Fruit fly (Drosophila melanogaster) whole organism, embryonic: ENCODE measurements around the gene mRpS18B.

ENCODE experiments used
- Aef1 ChIP-seq: fragments of 200-800 bp; sonication (Bioruptor generic); IDR thresholded peaks from 3 replicates; pipeline ENCODE4 v1.3.6; 2022; ENCODE audit warnings: missing biosample characterization, missing genetic modification characterization
- B-H2 ChIP-seq: fragments of 200-800 bp; sonication (Bioruptor generic); optimal IDR thresholded peaks from 2 replicates; lab custom pipeline; 2018; ENCODE audit warnings: missing biosample characterization, mild to moderate bottlenecking, missing genetic modification characterization
- Bteb2 ChIP-seq: fragments of 200-800 bp; sonication (Bioruptor generic); optimal IDR thresholded peaks from 2 replicates; lab custom pipeline; 2016; ENCODE audit warnings: missing biosample characterization, missing genetic modification characterization
- CG11560 ChIP-seq: fragments of 200-800 bp; sonication (Bioruptor generic); IDR thresholded peaks from 3 replicates; pipeline ENCODE4 v1.3.6; 2022; ENCODE audit warnings: missing biosample characterization, missing genetic modification characterization
- CG11723 ChIP-seq: fragments of 200-800 bp; sonication (Bioruptor generic); optimal IDR thresholded peaks from 2 replicates; lab custom pipeline; 2017; ENCODE audit warnings: missing biosample characterization, mild to moderate bottlenecking, missing genetic modification characterization
- CG12236 ChIP-seq: fragments of 200-800 bp; sonication (Bioruptor generic); optimal IDR thresholded peaks from 2 replicates; lab custom pipeline; 2016; ENCODE audit warnings: missing biosample characterization, missing genetic modification characterization
- CG12299 ChIP-seq: fragments of 200-800 bp; sonication (Bioruptor generic); optimal IDR thresholded peaks from 2 replicates; lab custom pipeline; 2018; ENCODE audit warnings: missing biosample characterization, mild to moderate bottlenecking, missing genetic modification characterization
- CG12744 ChIP-seq: fragments of 200-800 bp; sonication (Bioruptor generic); optimal IDR thresholded peaks from 2 replicates; lab custom pipeline; 2016; ENCODE audit warnings: missing biosample characterization, missing genetic modification characterization
- CG15073 ChIP-seq: fragments of 200-800 bp; sonication (Bioruptor generic); optimal IDR thresholded peaks from 2 replicates; lab custom pipeline; 2016; ENCODE audit warnings: missing biosample characterization, missing genetic modification characterization
- CG17186 ChIP-seq: fragments of 200-800 bp; sonication (Bioruptor generic); optimal IDR thresholded peaks from 3 replicates; lab custom pipeline; 2017; ENCODE audit warnings: missing biosample characterization, missing genetic modification reagents, missing genetic modification characterization
- CG17328 ChIP-seq: fragments of 200-800 bp; sonication (Bioruptor generic); IDR thresholded peaks from 2 replicates; pipeline ENCODE4 v1.3.6; 2022; ENCODE audit warnings: missing biosample characterization, missing genetic modification characterization
- CG17568 ChIP-seq: fragments of 200-800 bp; sonication (Bioruptor generic); optimal IDR thresholded peaks from 2 replicates; lab custom pipeline; 2018; ENCODE audit warnings: missing biosample characterization, mild to moderate bottlenecking, missing genetic modification characterization, moderate library complexity
- CG18764 ChIP-seq: fragments of 200-800 bp; sonication (Bioruptor generic); optimal IDR thresholded peaks from 3 replicates; lab custom pipeline; 2016; ENCODE audit warnings: missing biosample characterization, missing genetic modification characterization
- CG2889 ChIP-seq: fragments of 200-800 bp; sonication (Bioruptor generic); IDR thresholded peaks from 3 replicates; pipeline ENCODE4 v1.3.6; 2022; ENCODE audit warnings: missing biosample characterization, missing genetic modification characterization
- CG3065 ChIP-seq: fragments of 200-800 bp; sonication (Bioruptor generic); optimal IDR thresholded peaks from 2 replicates; lab custom pipeline; 2016; ENCODE audit warnings: missing biosample characterization, missing genetic modification characterization
- CG31224 ChIP-seq: fragments of 200-800 bp; sonication (Bioruptor generic); IDR thresholded peaks from 2 replicates; pipeline ENCODE4 v1.3.6; 2022; ENCODE audit warnings: missing biosample characterization, missing genetic modification characterization
- CG31388 ChIP-seq: fragments of 200-800 bp; sonication (Bioruptor generic); optimal IDR thresholded peaks from 2 replicates; lab custom pipeline; 2016; ENCODE audit warnings: missing biosample characterization, missing genetic modification characterization
- CG33213 ChIP-seq: fragments of 200-800 bp; sonication (Bioruptor generic); optimal IDR thresholded peaks from 3 replicates; lab custom pipeline; 2016; ENCODE audit warnings: missing biosample characterization, missing genetic modification characterization
- CG3726 ChIP-seq: fragments of 200-800 bp; sonication (Bioruptor generic); IDR thresholded peaks from 3 replicates; pipeline ENCODE4, ENCODE4 v1.3.6; 2022; ENCODE audit warnings: missing biosample characterization, missing genetic modification characterization
- CG4328 ChIP-seq: fragments of 200-800 bp; sonication (Bioruptor generic); optimal IDR thresholded peaks from 3 replicates; lab custom pipeline; 2017; ENCODE audit warnings: missing biosample characterization, missing genetic modification reagents, missing genetic modification characterization
- CG4424 ChIP-seq: fragments of 200-800 bp; sonication (Bioruptor generic); optimal IDR thresholded peaks from 3 replicates; lab custom pipeline; 2016; ENCODE audit warnings: missing biosample characterization, missing genetic modification characterization
- CG4820 ChIP-seq: fragments of 200-800 bp; sonication (Bioruptor generic); optimal IDR thresholded peaks from 3 replicates; lab custom pipeline; 2016; ENCODE audit warnings: missing biosample characterization, missing genetic modification characterization
- CG6254 ChIP-seq: fragments of 200-800 bp; sonication (Bioruptor generic); optimal IDR thresholded peaks from 3 replicates; lab custom pipeline; 2017; ENCODE audit warnings: mild to moderate bottlenecking, missing biosample characterization, missing genetic modification reagents, missing genetic modification characterization
- CG8478 ChIP-seq: fragments of >200 bp; optimal IDR thresholded peaks from 2 replicates; lab custom pipeline; 2018
- CG9609 ChIP-seq: fragments of 200-800 bp; sonication (Bioruptor generic); optimal IDR thresholded peaks from 3 replicates; lab custom pipeline; 2016; ENCODE audit warnings: missing biosample characterization, missing genetic modification characterization
- Camta ChIP-seq: fragments of 200-800 bp; sonication (Bioruptor generic); optimal IDR thresholded peaks from 2 replicates; lab custom pipeline; 2016; ENCODE audit warnings: missing biosample characterization, missing genetic modification characterization
- CoRest ChIP-seq: fragments of 200-800 bp; sonication (Bioruptor generic); optimal IDR thresholded peaks from 3 replicates; lab custom pipeline; 2018; ENCODE audit warnings: missing biosample characterization, mild to moderate bottlenecking, missing genetic modification characterization, moderate library complexity
- Dip2 ChIP-seq: fragments of 200-800 bp; sonication (Bioruptor generic); IDR thresholded peaks from 2 replicates; pipeline ENCODE4 v1.3.6; 2022; ENCODE audit warnings: missing biosample characterization, missing genetic modification characterization
- E2f2 ChIP-seq: fragments of 200-800 bp; sonication (Bioruptor generic); IDR thresholded peaks from 2 replicates; pipeline ENCODE4 v1.3.6; 2022; ENCODE audit warnings: missing biosample characterization, missing genetic modification characterization
- Fer3 ChIP-seq: fragments of 200-800 bp; sonication (Bioruptor generic); optimal IDR thresholded peaks from 2 replicates; lab custom pipeline; 2018; ENCODE audit warnings: missing biosample characterization, mild to moderate bottlenecking, missing genetic modification characterization, moderate library complexity
- Lhr ChIP-seq: fragments of 200-800 bp; sonication (Bioruptor generic); optimal IDR thresholded peaks from 3 replicates; lab custom pipeline; 2017; ENCODE audit warnings: mild to moderate bottlenecking, missing biosample characterization, missing genetic modification reagents, missing genetic modification characterization
- Med ChIP-seq: fragments of 200-800 bp; sonication (Bioruptor generic); peaks from one replicate; lab custom pipeline; 2016; ENCODE audit warnings: missing biosample characterization, missing genetic modification characterization, mild to moderate bottlenecking, inconsistent platforms, moderate library complexity
- Poxn ChIP-seq: fragments of 200-800 bp; sonication (Bioruptor generic); IDR thresholded peaks from 2 replicates; pipeline ENCODE4 v1.3.6; 2022; ENCODE audit warnings: missing biosample characterization, missing genetic modification characterization
- Sry-δ ChIP-seq: fragments of 200-800 bp; sonication (Bioruptor generic); optimal IDR thresholded peaks from 2 replicates; lab custom pipeline; 2016; ENCODE audit warnings: missing biosample characterization, missing genetic modification characterization
- Usf ChIP-seq: fragments of 200-800 bp; sonication (Bioruptor generic); optimal IDR thresholded peaks from 2 replicates; lab custom pipeline; 2017; ENCODE audit warnings: missing genotype, missing biosample characterization, missing genetic modification characterization
- abd-A ChIP-seq: fragments of 200-800 bp; sonication (Bioruptor generic); optimal IDR thresholded peaks from 3 replicates; lab custom pipeline; 2019; ENCODE audit warnings: missing biosample characterization, mild to moderate bottlenecking, missing genetic modification characterization, moderate library complexity
- btn ChIP-seq: fragments of 200-800 bp; sonication (Bioruptor generic); optimal IDR thresholded peaks from 2 replicates; lab custom pipeline; 2016; ENCODE audit warnings: missing biosample characterization, missing genetic modification characterization
- chif ChIP-seq, 2 experiments: fragments of 200-800 bp; sonication (Bioruptor generic); optimal IDR thresholded peaks; 3 replicates each; lab custom pipeline; 2016; ENCODE audit warnings: missing biosample characterization in 2 of 2, missing genetic modification characterization in 2 of 2
- dm ChIP-seq: fragments of 200-800 bp; sonication (Bioruptor generic); optimal IDR thresholded peaks from 3 replicates; lab custom pipeline; 2016; ENCODE audit warnings: missing biosample characterization, missing genetic modification characterization
- fd3F ChIP-seq: fragments of 200-800 bp; sonication (Bioruptor generic); optimal IDR thresholded peaks from 2 replicates; lab custom pipeline; 2018; ENCODE audit warnings: missing biosample characterization, mild to moderate bottlenecking, missing genetic modification characterization, moderate library complexity
- fru ChIP-seq: fragments of >200 bp; optimal IDR thresholded peaks from 2 replicates; lab custom pipeline; 2017
- inv ChIP-seq: fragments of 200-800 bp; sonication (Bioruptor generic); IDR thresholded peaks from 2 replicates; pipeline ENCODE4 v1.3.6; 2022; ENCODE audit warnings: missing biosample characterization, missing genetic modification characterization; ENCODE audit not compliant: partially characterized antibody
- kni ChIP-seq: fragments of 200-800 bp; sonication (Bioruptor generic); optimal IDR thresholded peaks from 3 replicates; lab custom pipeline; 2017; ENCODE audit warnings: mild to moderate bottlenecking, missing biosample characterization, missing genetic modification reagents, missing genetic modification characterization
- nmo ChIP-seq: fragments of 200-800 bp; sonication (Bioruptor generic); optimal IDR thresholded peaks from 2 replicates; lab custom pipeline; 2018; ENCODE audit warnings: missing biosample characterization, mild to moderate bottlenecking, missing genetic modification characterization, moderate library complexity
- pan ChIP-seq, 4 experiments: fragments of >200 bp in 3 of 4; fragments of 200-800 bp in 1 of 4; sonication (Bioruptor generic) in 1 of 4; optimal IDR thresholded peaks in 3 of 4; IDR thresholded peaks in 1 of 4; 2 replicates each; pipeline versions ENCODE4 v1.3.6 to Lab custom; 2017 to 2022; ENCODE audit warnings: missing biosample characterization in 2 of 4, missing genetic modification characterization in 2 of 4, mixed read lengths in 1 of 4
- pb ChIP-seq: fragments of 200-800 bp; sonication (Bioruptor generic); optimal IDR thresholded peaks from 3 replicates; lab custom pipeline; 2016; ENCODE audit warnings: missing biosample characterization, missing genetic modification characterization
- pzg ChIP-seq: fragments of 200-800 bp; sonication (Bioruptor generic); optimal IDR thresholded peaks from 3 replicates; lab custom pipeline; 2018; ENCODE audit warnings: missing biosample characterization, mild to moderate bottlenecking, missing genetic modification characterization, moderate library complexity
- sc ChIP-seq, 3 experiments: fragments of >200 bp in 2 of 3; fragments of 200-800 bp in 1 of 3; sonication (Bioruptor generic) in 1 of 3; optimal IDR thresholded peaks; 2 replicates in 2 of 3; 3 replicates in 1 of 3; lab custom pipeline; 2017; ENCODE audit warnings: mild to moderate bottlenecking in 1 of 3, missing biosample characterization in 1 of 3, missing genetic modification characterization in 1 of 3, missing genetic modification reagents in 1 of 3
- sna ChIP-seq: fragments of 200-800 bp; sonication (Bioruptor generic); IDR thresholded peaks from 2 replicates; pipeline ENCODE4 v1.3.6; 2022; ENCODE audit warnings: missing biosample characterization, missing genetic modification characterization; ENCODE audit not compliant: partially characterized antibody
- zfh2 ChIP-seq: fragments of 200-800 bp; sonication (Bioruptor generic); optimal IDR thresholded peaks from 2 replicates; lab custom pipeline; 2016; ENCODE audit warnings: missing biosample characterization, missing genetic modification characterization

mRpS18B gene

dm6 chr2L:20061018-20061657 lies 35.9 kb downstream of the mRpS18B start, which contains the start of the genes barr and lok (continued):
- TF ChIP-seq Sry-δ (GFP tag; lab: Kevin White, UChicago): peak; percentile 22
- no peak for TF ChIP-seq sc (optimal IDR thresholded peaks at IDR 0.05; lab: Kevin White, UChicago)
- TF ChIP-seq sc (GFP tag; optimal IDR thresholded peaks at IDR 0.05; lab: Kevin White, UChicago): peak; percentile 23
- TF ChIP-seq CG18764: no peak
- peak; percentile 23 for TF ChIP-seq CG11723 (GFP tag; lab: Kevin White, UChicago)
- no peak for TF ChIP-seq sna (GFP tag; lab: Robert Waterston, UW)
- no peak for TF ChIP-seq dm (GFP tag; lab: Kevin White, UChicago)
- peak; percentile 51 for TF ChIP-seq Aef1
- no peak for TF ChIP-seq CG17568
- peak; percentile 22 for TF ChIP-seq Fer3 (tag; lab: Kevin White, UChicago)
- TF ChIP-seq CG33213 (GFP tag; lab: Kevin White, UChicago): peak; percentile 10
- TF ChIP-seq CG12744 (GFP tag; lab: Kevin White, UChicago): peak; percentile 1
- peak; percentile 12 for TF ChIP-seq CG31388 (GFP tag; lab: Kevin White, UChicago)
- peak; percentile 58 for TF ChIP-seq CG4424
- peak; percentile 10 to 65 for TF ChIP-seq chif (GFP tag; optimal IDR thresholded peaks at IDR 0.05; lab: Kevin White, UChicago)
- peak; percentile 76 for TF ChIP-seq nmo (GFP tag; lab: Kevin White, UChicago)
- TF ChIP-seq CG17186 (GFP tag; lab: Kevin White, UChicago): no peak
- no peak for TF ChIP-seq fru (lab: Kevin White, UChicago)
- TF ChIP-seq Usf (GFP tag; lab: Kevin White, UChicago): peak; percentile 20
- TF ChIP-seq CG6254 (GFP tag; lab: Kevin White, UChicago): no peak
- TF ChIP-seq abd-A (tag; lab: Kevin White, UChicago): no peak
- TF ChIP-seq E2f2 (GFP tag; lab: Robert Waterston, UW): peak; percentile 49
- TF ChIP-seq CG8478: no peak
- TF ChIP-seq CoRest: peak; percentile 83
- no peak for TF ChIP-seq inv
- TF ChIP-seq CG15073 (GFP tag; lab: Kevin White, UChicago): no peak
- TF ChIP-seq Med (GFP tag; lab: Kevin White, UChicago): peak; percentile 82
- no peak for TF ChIP-seq Poxn (GFP tag; lab: Robert Waterston, UW)
- TF ChIP-seq CG3726 (GFP tag; lab: Robert Waterston, UW): no peak
- TF ChIP-seq CG4820: peak; percentile 52
- TF ChIP-seq btn (GFP tag; lab: Kevin White, UChicago): no peak
- TF ChIP-seq Dip2: no peak
- TF ChIP-seq fd3F (GFP tag; lab: Kevin White, UChicago): no peak
- peak; percentile 30 for TF ChIP-seq CG9609 (GFP tag; lab: Kevin White, UChicago)
- no peak for TF ChIP-seq CG2889 (GFP tag; lab: Robert Waterston, UW)
- no peak for TF ChIP-seq kni (GFP tag; lab: Kevin White, UChicago)
- TF ChIP-seq B-H2: no peak
- peak; percentile 57 for TF ChIP-seq Bteb2 (GFP tag; lab: Kevin White, UChicago)
- TF ChIP-seq CG12299 (tag; lab: Kevin White, UChicago): no peak
- peak; percentile 8 for TF ChIP-seq CG12236 (GFP tag; lab: Kevin White, UChicago)
- TF ChIP-seq CG17328: no peak
- peak; percentile 55 for TF ChIP-seq Camta
- TF ChIP-seq CG31224: no peak
- peak; percentile 67 for TF ChIP-seq zfh2
- peak; percentile 49 for TF ChIP-seq Lhr (GFP tag; lab: Kevin White, UChicago)
- TF ChIP-seq CG3065 (GFP tag; lab: Kevin White, UChicago): no peak
- TF ChIP-seq pb: no peak
- no peak for TF ChIP-seq pan (optimal IDR thresholded peaks at IDR 0.05; lab: Kevin White, UChicago)
- TF ChIP-seq pan (GFP tag; optimal IDR thresholded peaks at IDR 0.05 in 1 of 2, IDR thresholded peaks at IDR 0.05 in 1 of 2): no peak
- peak; percentile 19 for TF ChIP-seq pzg (GFP tag; lab: Kevin White, UChicago)
- TF ChIP-seq CG11560 (tag; lab: Robert Waterston, UW): no peak
- TF ChIP-seq CG4328 (GFP tag; lab: Kevin White, UChicago): peak; percentile 39
